Worm (Caenorhabditis elegans): ENCODE results near the gene C33D3.5.

The C33D3.5 gene

DNA sequence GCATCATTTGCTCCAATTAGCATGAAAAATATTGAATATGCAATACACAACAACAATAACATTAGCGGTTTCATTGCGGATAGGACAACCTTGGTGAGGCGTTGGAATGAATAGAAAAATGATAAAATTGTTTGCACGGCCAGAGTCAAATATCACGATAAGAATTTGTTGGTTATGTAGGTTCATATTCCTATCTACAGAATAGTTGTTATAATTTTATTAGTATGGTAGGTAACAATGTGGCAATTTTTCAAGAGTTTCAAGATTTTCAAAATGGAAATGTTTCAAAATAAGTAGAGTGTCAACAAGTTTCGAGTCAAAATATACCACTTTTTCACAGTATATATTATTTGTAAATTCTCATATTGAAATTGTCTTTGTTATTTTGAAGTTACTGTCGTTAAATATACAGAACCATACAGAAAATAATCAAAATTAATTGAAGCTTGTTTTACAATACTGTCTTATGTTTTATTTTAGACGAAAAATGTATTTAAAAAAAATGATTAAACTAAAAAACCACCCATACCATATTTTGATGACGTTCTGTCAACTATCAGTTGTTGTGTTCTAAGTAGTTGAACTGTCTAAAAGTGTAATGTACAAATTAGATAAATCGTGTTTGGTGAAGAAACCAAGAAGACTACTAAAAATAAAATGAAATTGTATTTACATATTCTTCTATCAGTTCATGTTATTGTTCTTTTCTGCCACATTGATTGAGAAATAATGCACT lies 51.3 kb downstream of the C33D3.5 start, which contains the start of the genes F59F5.3 and F59F5.4:
F59F5.3 (minus strand) TSS at position 101 of the 736 bp plus-strand sequence.
F59F5.4 (plus strand) TSS at position 686 of the 736 bp plus-strand sequence.
- TF ChIP-seq lsy-12 (tag; optimal IDR thresholded peaks at IDR 0.05) (no peak), pqm-1 (tag; optimal IDR thresholded peaks at IDR 0.05) (peak; percentile 22), elt-2 (tag; optimal IDR thresholded peaks at IDR 0.05) (peak; percentile 27), nhr-43 (tag; optimal IDR thresholded peaks at IDR 0.05; ENCODE audit: poor library complexity, severe bottlenecking) (no peak), nhr-25 (tag; optimal IDR thresholded peaks at IDR 0.05) (no peak)

DNA sequence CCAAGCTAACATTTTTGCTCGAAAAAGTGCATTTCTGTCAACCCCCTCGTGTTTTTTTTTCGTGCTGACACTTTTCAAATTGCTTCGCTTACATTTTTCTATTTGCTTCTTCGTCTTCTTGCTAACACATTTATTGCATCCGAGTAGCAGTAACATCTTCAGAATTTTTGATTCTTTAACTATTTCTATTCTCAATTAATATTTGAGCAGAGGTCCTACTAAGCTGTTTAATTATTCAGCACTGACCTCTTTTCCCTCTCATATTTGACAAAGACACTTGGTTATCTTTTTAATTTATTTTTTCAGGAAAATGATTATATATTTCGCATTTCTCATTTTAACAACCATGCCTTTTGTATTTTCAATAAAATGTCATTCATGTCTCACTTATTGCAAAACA lies 54.6 kb downstream of the C33D3.5 start, which contains the start of gene F59F5.5:
F59F5.5 (plus strand) TSS at position 301 of the 400 bp plus-strand sequence.
- TF ChIP-seq lin-39 (tag; optimal IDR thresholded peaks at IDR 0.05) (no peak), nhr-67 (tag; optimal IDR thresholded peaks at IDR 0.05) (no peak), egl-5 (tag; optimal IDR thresholded peaks at IDR 0.05) (no peak), sea-2 (GFP tag; optimal IDR thresholded peaks at IDR 0.05) (no peak), elt-1 (tag; optimal IDR thresholded peaks at IDR 0.05) (no peak), pqm-1 (tag; optimal IDR thresholded peaks at IDR 0.05) (no peak), daf-12 (tag; optimal IDR thresholded peaks at IDR 0.05) (no peak), fos-1 (tag; optimal IDR thresholded peaks at IDR 0.05) (no peak), R02D3.7 (tag; optimal IDR thresholded peaks at IDR 0.05) (no peak), lsy-12 (tag; optimal IDR thresholded peaks at IDR 0.05) (no peak), unc-62 (GFP tag; optimal IDR thresholded peaks at IDR 0.05) (no peak), unc-39 (tag; optimal IDR thresholded peaks at IDR 0.05) (no peak), nhr-23 (tag; optimal IDR thresholded peaks at IDR 0.05) (no peak)
